Worm (Caenorhabditis elegans) whole organism, L4 larva: ENCODE measurements around the gene F58G1.2.

ENCODE experiments used
- attf-4 ChIP-seq: sonication (generic microtip); optimal IDR thresholded peaks from 3 replicates; lab custom pipeline; 2017; ENCODE audit warnings: missing biosample characterization, missing genetic modification characterization
- snpc-4 ChIP-seq: fragments of 150-350 bp; optimal IDR thresholded peaks from 2 replicates; lab custom pipeline; 2014; ENCODE audit warnings: missing biosample characterization, missing genetic modification characterization

DNA sequence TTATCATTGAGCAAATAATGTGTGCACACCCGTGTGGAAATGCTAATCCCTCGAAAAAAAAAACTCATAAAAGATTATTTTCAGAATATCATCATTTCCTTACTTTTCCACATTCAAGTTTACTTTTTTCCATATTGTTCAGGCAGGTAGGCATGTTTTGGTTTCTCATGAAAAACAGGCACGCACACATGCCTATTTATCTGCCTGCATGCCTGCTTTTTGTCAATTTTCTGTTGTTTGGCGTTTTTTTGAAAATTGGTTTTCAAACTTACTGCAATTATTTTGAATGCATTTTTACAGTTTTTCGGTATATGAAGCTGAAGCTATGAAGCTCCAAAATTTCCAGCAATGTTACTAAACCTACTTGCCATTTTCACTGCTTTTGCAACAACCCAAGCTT is 20.9 kb downstream of the F58G1.2 start, which contains the start of gene clec-64:
- TF ChIP-seq attf-4 (no peak), snpc-4 (tag; lab: Kevin White, UChicago) (no peak)
